Worm (Caenorhabditis elegans) whole organism, late embryonic: Measurements from ENCODE around the gene M04C3.5.
A peak's percentile ranks its signal among the peaks of the same experiment; 100 is the strongest.

Experiments
- C38D4.7 ChIP-seq: fragments of 200-800 bp; sonication (Bioruptor generic); optimal IDR thresholded peaks from 2 replicates; lab custom pipeline; 2018; ENCODE audit warnings: mild to moderate bottlenecking, missing genetic modification characterization, moderate library complexity, missing compliant biosample characterization
- K09A11.1 ChIP-seq: sonication (generic microtip); optimal IDR thresholded peaks from 2 replicates; lab custom pipeline; 2017; ENCODE audit warnings: antibody characterized with exemption, mild to moderate bottlenecking, missing genetic modification characterization, missing compliant biosample characterization; ENCODE audit not compliant: insufficient read depth
- T23F11.4 ChIP-seq: fragments of 200-800 bp; sonication (Bioruptor generic); optimal IDR thresholded peaks from 2 replicates; lab custom pipeline; 2018; ENCODE audit warnings: mild to moderate bottlenecking, missing genetic modification characterization, missing compliant biosample characterization
- ahr-1 ChIP-seq: sonication (generic microtip); optimal IDR thresholded peaks from 2 replicates; lab custom pipeline; 2016; ENCODE audit warnings: missing genetic modification characterization, missing compliant biosample characterization
- ceh-18 ChIP-seq: sonication (generic microtip); optimal IDR thresholded peaks from 2 replicates; lab custom pipeline; 2016; ENCODE audit warnings: missing genetic modification characterization, missing compliant biosample characterization
- ceh-19 ChIP-seq: fragments of 200-800 bp; sonication (Bioruptor generic); optimal IDR thresholded peaks from 2 replicates; lab custom pipeline; 2018; ENCODE audit warnings: mild to moderate bottlenecking, missing genetic modification characterization, missing compliant biosample characterization
- ceh-22 ChIP-seq: sonication (generic microtip); optimal IDR thresholded peaks from 2 replicates; lab custom pipeline; 2017; ENCODE audit warnings: missing biosample characterization, missing genetic modification characterization
- ceh-48 ChIP-seq: sonication (generic microtip); optimal IDR thresholded peaks from 2 replicates; lab custom pipeline; 2016; ENCODE audit warnings: missing genetic modification characterization, inconsistent platforms, missing compliant biosample characterization
- che-1 ChIP-seq: sonication (generic microtip); optimal IDR thresholded peaks from 2 replicates; lab custom pipeline; 2016; ENCODE audit warnings: mild to moderate bottlenecking, missing genetic modification characterization, missing compliant biosample characterization
- elt-2 ChIP-seq: sonication (generic microtip); optimal IDR thresholded peaks from 2 replicates; lab custom pipeline; 2016; ENCODE audit warnings: missing genetic modification reagents, missing genetic modification characterization, missing compliant biosample characterization
- elt-4 ChIP-seq: sonication (generic microtip); optimal IDR thresholded peaks from 2 replicates; lab custom pipeline; 2016; ENCODE audit warnings: missing genetic modification characterization, missing compliant biosample characterization
- fax-1 ChIP-seq: sonication (generic microtip); optimal IDR thresholded peaks from 2 replicates; lab custom pipeline; 2016; ENCODE audit warnings: missing genotype, missing genetic modification characterization, missing compliant biosample characterization
- fkh-10 ChIP-seq: fragments of 150-350 bp; optimal IDR thresholded peaks from 2 replicates; lab custom pipeline; 2014; ENCODE audit warnings: missing biosample characterization, missing genetic modification reagents, missing genetic modification characterization
- fkh-6 ChIP-seq: sonication (generic microtip); optimal IDR thresholded peaks from 2 replicates; lab custom pipeline; 2016; ENCODE audit warnings: missing genetic modification characterization, missing compliant biosample characterization
- hlh-15 ChIP-seq: sonication (generic microtip); optimal IDR thresholded peaks from 2 replicates; lab custom pipeline; 2016; ENCODE audit warnings: missing genetic modification characterization, missing compliant biosample characterization
- hlh-30 ChIP-seq: sonication (generic microtip); optimal IDR thresholded peaks from 2 replicates; lab custom pipeline; 2017; ENCODE audit warnings: antibody characterized with exemption, missing genetic modification characterization, missing compliant biosample characterization; ENCODE audit not compliant: insufficient read depth
- hlh-6 ChIP-seq: sonication (generic microtip); optimal IDR thresholded peaks from 2 replicates; lab custom pipeline; 2016; ENCODE audit warnings: missing genotype, missing genetic modification characterization, missing compliant biosample characterization
- hlh-8 ChIP-seq: sonication (generic microtip); optimal IDR thresholded peaks from 2 replicates; lab custom pipeline; 2016; ENCODE audit warnings: missing genotype, missing genetic modification characterization, missing compliant biosample characterization
- lim-6 ChIP-seq: sonication (generic microtip); optimal IDR thresholded peaks from 2 replicates; lab custom pipeline; 2016; ENCODE audit warnings: missing genetic modification characterization, missing compliant biosample characterization
- lin-11 ChIP-seq: fragments of 200-800 bp; sonication (Bioruptor generic); optimal IDR thresholded peaks from 2 replicates; lab custom pipeline; 2018; ENCODE audit warnings: mild to moderate bottlenecking, missing genetic modification characterization, missing compliant biosample characterization
- nfya-1 ChIP-seq: sonication (generic microtip); optimal IDR thresholded peaks from 2 replicates; lab custom pipeline; 2017; ENCODE audit warnings: missing genetic modification characterization, mild to moderate bottlenecking, missing compliant biosample characterization, antibody characterized with exemption, moderate library complexity
- nhr-11 ChIP-seq: fragments of 150-350 bp; optimal IDR thresholded peaks from 2 replicates; lab custom pipeline; 2014; ENCODE audit warnings: missing biosample characterization, missing genetic modification characterization
- npax-4 ChIP-seq: sonication (generic microtip); optimal IDR thresholded peaks from 2 replicates; lab custom pipeline; 2016; ENCODE audit warnings: missing genetic modification characterization, missing compliant biosample characterization
- pat-9 ChIP-seq: fragments of 200-800 bp; sonication (Bioruptor generic); optimal IDR thresholded peaks from 2 replicates; lab custom pipeline; 2018; ENCODE audit warnings: mild to moderate bottlenecking, missing genetic modification characterization, moderate library complexity, missing compliant biosample characterization
- pha-2 ChIP-seq: sonication (generic microtip); optimal IDR thresholded peaks from 2 replicates; lab custom pipeline; 2017; ENCODE audit warnings: mild to moderate bottlenecking, missing genetic modification characterization, missing compliant biosample characterization
- pha-4 ChIP-seq: fragments of 150-350 bp; optimal IDR thresholded peaks from 2 replicates; lab custom pipeline; 2018; ENCODE audit warnings: missing biosample characterization, missing genetic modification reagents, missing genetic modification characterization
- pqm-1 ChIP-seq: sonication (generic microtip); optimal IDR thresholded peaks from 2 replicates; lab custom pipeline; 2016; ENCODE audit warnings: missing genetic modification characterization, missing compliant biosample characterization
- sdc-2 ChIP-seq: sonication (generic microtip); optimal IDR thresholded peaks from 2 replicates; lab custom pipeline; 2016; ENCODE audit warnings: missing genotype, missing genetic modification characterization, missing compliant biosample characterization
- sox-4 ChIP-seq: sonication (generic microtip); optimal IDR thresholded peaks from 2 replicates; lab custom pipeline; 2017; ENCODE audit warnings: mild to moderate bottlenecking, missing genetic modification characterization, inconsistent platforms, missing compliant biosample characterization
- syd-9 ChIP-seq: sonication (generic microtip); optimal IDR thresholded peaks from 2 replicates; lab custom pipeline; 2016; ENCODE audit warnings: mild to moderate bottlenecking, missing genetic modification characterization, moderate library complexity, missing compliant biosample characterization
- tbx-2 ChIP-seq: sonication (generic microtip); optimal IDR thresholded peaks from 2 replicates; lab custom pipeline; 2016; ENCODE audit warnings: missing genetic modification characterization, missing compliant biosample characterization
- unc-3 ChIP-seq, 2 experiments: fragments of 200-800 bp in 1 of 2; sonication (Bioruptor generic) in 1 of 2; sonication (generic microtip) in 1 of 2; conservative IDR thresholded peaks in 1 of 2; optimal IDR thresholded peaks in 1 of 2; 2 replicates each; pipeline versions ENCODE4 v1.3.6 to Lab custom; 2016 to 2022; ENCODE audit warnings: missing compliant biosample characterization in 2 of 2, missing genetic modification characterization in 2 of 2, missing genetic modification reagents in 1 of 2
- unc-86 ChIP-seq: sonication (generic microtip); optimal IDR thresholded peaks from 2 replicates; lab custom pipeline; 2016; ENCODE audit warnings: missing genetic modification characterization, missing compliant biosample characterization
- zip-5 ChIP-seq: sonication (generic microtip); optimal IDR thresholded peaks from 2 replicates; lab custom pipeline; 2016; ENCODE audit warnings: missing genetic modification characterization, missing compliant biosample characterization
- ztf-16 ChIP-seq: sonication (generic microtip); optimal IDR thresholded peaks from 2 replicates; lab custom pipeline; 2017; ENCODE audit warnings: missing genetic modification characterization, missing compliant biosample characterization

M04C3.5 gene

ce11 chrV:19449544-19449943 lies at the start of gene M04C3.5:
TSS of gene M04C3.5 (plus strand) at chrV:19449733.
- TF ChIP-seq elt-2 (tag; lab: Kevin White, UChicago) (peak; percentile 8), ahr-1 (tag; lab: Kevin White, UChicago) (no peak)

- TF ChIP-seq unc-3 (GFP tag; conservative IDR thresholded peaks at IDR 0.05; lab: Robert Waterston, UW) (no peak), unc-3 (tag; optimal IDR thresholded peaks at IDR 0.05; lab: Kevin White, UChicago) (no peak), hlh-30 (tag; lab: Kevin White, UChicago) (no peak), che-1 (tag; lab: Kevin White, UChicago) (no peak), nfya-1 (tag; lab: Kevin White, UChicago) (no peak), syd-9 (tag; lab: Kevin White, UChicago) (no peak), C38D4.7 (GFP tag; lab: Kevin White, UChicago) (no peak), T23F11.4 (GFP tag; lab: Kevin White, UChicago) (no peak), ceh-19 (GFP tag; lab: Kevin White, UChicago) (no peak), pat-9 (no peak), sox-4 (tag; lab: Kevin White, UChicago) (no peak), elt-4 (tag; lab: Kevin White, UChicago) (no peak), ceh-22 (tag; lab: Kevin White, UChicago) (no peak)
- TF ChIP-seq, all 69 proteins: peak for 0
Measured at ce11 chrV:19400619-19401018, 48.9 kb upstream of the M04C3.5 start, which contains the start of gene srw-86. TSS of gene srw-86 (minus strand) at chrV:19400719.

ce11 chrV:19401429-19401828 lies 48.1 kb upstream of the M04C3.5 start:
- no peak for TF ChIP-seq fkh-10 (GFP tag; lab: Kevin White, UChicago)
- no peak for TF ChIP-seq pha-4
- TF ChIP-seq hlh-6: no peak
- TF ChIP-seq ceh-18 (tag; lab: Kevin White, UChicago): no peak
- TF ChIP-seq unc-3 (GFP tag; conservative IDR thresholded peaks at IDR 0.05; lab: Robert Waterston, UW): no peak
- no peak for TF ChIP-seq unc-3 (tag; optimal IDR thresholded peaks at IDR 0.05; lab: Kevin White, UChicago)
- TF ChIP-seq ceh-48: no peak
- no peak for TF ChIP-seq zip-5 (tag; lab: Kevin White, UChicago)
- no peak for TF ChIP-seq sdc-2 (tag; lab: Kevin White, UChicago)
- no peak for TF ChIP-seq fax-1 (tag; lab: Kevin White, UChicago)
- TF ChIP-seq unc-86 (tag; lab: Kevin White, UChicago): no peak
- no peak for TF ChIP-seq nfya-1 (tag; lab: Kevin White, UChicago)
- no peak for TF ChIP-seq lin-11 (tag; lab: Kevin White, UChicago)
- TF ChIP-seq pha-2: no peak

ce11 chrV:19402855-19403254 lies 46.7 kb upstream of the M04C3.5 start, which contains the start of gene C25F9.12:
TSS of gene C25F9.12 (minus strand) at chrV:19402955.
- no peak for TF ChIP-seq hlh-30 (tag; lab: Kevin White, UChicago)
- TF ChIP-seq hlh-15 (tag; lab: Kevin White, UChicago): no peak
- TF ChIP-seq sox-4 (tag; lab: Kevin White, UChicago): no peak

- TF ChIP-seq K09A11.1 (tag; lab: Kevin White, UChicago) (no peak), hlh-8 (tag; lab: Kevin White, UChicago) (no peak), tbx-2 (no peak), T23F11.4 (GFP tag; lab: Kevin White, UChicago) (no peak), lim-6 (tag; lab: Kevin White, UChicago) (no peak), ceh-19 (GFP tag; lab: Kevin White, UChicago) (no peak), nhr-11 (tag; lab: Kevin White, UChicago) (no peak), pqm-1 (tag; lab: Kevin White, UChicago) (no peak), zip-5 (tag; lab: Kevin White, UChicago) (no peak), hlh-6 (no peak), npax-4 (tag; lab: Kevin White, UChicago) (no peak), ztf-16 (tag; lab: Kevin White, UChicago) (no peak), fkh-6 (tag; lab: Kevin White, UChicago) (no peak)
Measured at ce11 chrV:19403619-19404018, 45.9 kb upstream of the M04C3.5 start.
